Worm (Caenorhabditis elegans): ENCODE results near the gene F56C9.8.
A peak's percentile ranks its signal among the peaks of the same experiment; 100 is the strongest.

The F56C9.8 gene

DNA sequence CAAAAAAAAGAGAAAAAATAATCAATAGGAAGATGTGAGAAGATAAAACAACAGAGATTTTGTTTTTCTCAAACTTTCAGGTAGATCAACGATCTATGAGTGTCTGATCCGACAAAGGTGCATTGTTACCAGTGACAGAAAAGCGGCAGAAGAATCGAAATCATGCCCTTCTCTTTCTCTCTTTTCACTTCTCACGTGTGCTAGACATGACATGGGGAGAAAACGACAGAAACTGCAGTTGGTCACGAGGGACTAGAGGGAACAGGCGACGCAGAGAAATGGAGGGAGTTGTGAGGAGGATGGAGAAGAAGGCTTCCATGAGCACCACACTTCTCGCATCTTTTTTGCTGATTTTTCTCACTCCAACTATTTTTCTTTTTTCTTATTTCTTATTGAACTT lies 15.9 kb upstream of the F56C9.8 start, which contains the start of gene F56C9.10 (continued):
- no peak for TF ChIP-seq ceh-32 (tag; optimal IDR thresholded peaks at IDR 0.05; ENCODE audit: poor library complexity)
- 0 out of 2 replicates have a peak, but pooled peaks have one; percentile 30 for TF ChIP-seq Y105C5A.15 (GFP tag; IDR thresholded peaks at IDR 0.05)
- TF ChIP-seq lin-13 (GFP tag; optimal IDR thresholded peaks at IDR 0.05) = peak; percentile 35
- no peak for TF ChIP-seq ZK337.2 (GFP tag; IDR thresholded peaks at IDR 0.05)
- no peak for TF ChIP-seq ceh-28 (tag; optimal IDR thresholded peaks at IDR 0.05)
- no peak for TF ChIP-seq nhr-41 (GFP tag; IDR thresholded peaks at IDR 0.05)
- no peak for TF ChIP-seq D1046.2 (GFP tag; IDR thresholded peaks at IDR 0.05)
- TF ChIP-seq T26A8.4 (GFP tag; IDR thresholded peaks at IDR 0.05) = peak; percentile 73
- no peak for TF ChIP-seq duxl-1 (tag; optimal IDR thresholded peaks at IDR 0.05; ENCODE audit: poor library complexity)
- peak in 1 of 2 experiments; percentile 100 for TF ChIP-seq unc-62 (GFP tag; optimal IDR thresholded peaks at IDR 0.05 in 1 of 2)
- TF ChIP-seq unc-62 (tag; optimal IDR thresholded peaks at IDR 0.05) = no peak
- no peak for TF ChIP-seq madf-9 (GFP tag; conservative IDR thresholded peaks at IDR 0.05)
- TF ChIP-seq skn-1 (tag; optimal IDR thresholded peaks at IDR 0.05) = no peak
- peak; percentile 85 for TF ChIP-seq mdt-29 (GFP tag; IDR thresholded peaks at IDR 0.05)
- no peak for TF ChIP-seq nhr-237 (tag; optimal IDR thresholded peaks at IDR 0.05)
- 0 out of 2 replicates have a peak, but pooled peaks have one; percentile 5 for TF ChIP-seq egl-43 (GFP tag; IDR thresholded peaks at IDR 0.05)
- TF ChIP-seq Y48G9A.11 (GFP tag; IDR thresholded peaks at IDR 0.05) = no peak
- peak; percentile 94 for TF ChIP-seq mxl-3 (GFP tag; optimal IDR thresholded peaks at IDR 0.05)
- TF ChIP-seq mep-1 (tag; optimal IDR thresholded peaks at IDR 0.05) = peak; percentile 95
- TF ChIP-seq lin-29 (GFP tag; IDR thresholded peaks at IDR 0.05) = peak; percentile 45; the same call in 1 of the 2 replicates
- TF ChIP-seq spr-1 (tag; optimal IDR thresholded peaks at IDR 0.05) = peak; percentile 47
- no peak for TF ChIP-seq unc-130 (GFP tag; optimal IDR thresholded peaks at IDR 0.05)
- TF ChIP-seq lin-39 (tag; optimal IDR thresholded peaks at IDR 0.05) = no peak
- TF ChIP-seq F37D6.2 (tag; optimal IDR thresholded peaks at IDR 0.05) = peak; percentile 7
- TF ChIP-seq F10B5.3 (tag; optimal IDR thresholded peaks at IDR 0.05) = no peak
- TF ChIP-seq hlh-30 (tag; optimal IDR thresholded peaks at IDR 0.05; ENCODE audit: insufficient read depth) = peak; percentile 100
- TF ChIP-seq lsy-2 (tag; optimal IDR thresholded peaks at IDR 0.05) = peak; percentile 77 to 89
- TF ChIP-seq ceh-20 (GFP tag; IDR thresholded peaks at IDR 0.05) = peak; percentile 82
- TF ChIP-seq T20F7.1 (GFP tag; optimal IDR thresholded peaks at IDR 0.05) = peak; percentile 81
- no peak for TF ChIP-seq vab-7 (GFP tag; IDR thresholded peaks at IDR 0.05)
- TF ChIP-seq egl-27 (tag; optimal IDR thresholded peaks at IDR 0.05) = no peak
- TF ChIP-seq ctbp-1 (GFP tag; IDR thresholded peaks at IDR 0.05) = no peak; the same call in none of the 2 replicates
- TF ChIP-seq tag-97 (GFP tag; IDR thresholded peaks at IDR 0.05) = no peak
- TF ChIP-seq daf-12 (tag; optimal IDR thresholded peaks at IDR 0.05) = no peak
- no peak for TF ChIP-seq aly-2 (tag; optimal IDR thresholded peaks at IDR 0.05)
- peak; percentile 89 for TF ChIP-seq cey-2 (tag; optimal IDR thresholded peaks at IDR 0.05; ENCODE audit: borderline replicate concordance, insufficient read depth)
- no peak for TF ChIP-seq unc-39 (tag; optimal IDR thresholded peaks at IDR 0.05)
- no peak for TF ChIP-seq php-3 (GFP tag; IDR thresholded peaks at IDR 0.05)
- TF ChIP-seq mxl-2 (GFP tag; conservative IDR thresholded peaks at IDR 0.05) = 0 out of 2 replicates have a peak, but pooled peaks have one; percentile 18
- peak; percentile 90 for TF ChIP-seq nhr-28 (tag; optimal IDR thresholded peaks at IDR 0.05)
- peak; percentile 63 for TF ChIP-seq gei-8 (GFP tag; optimal IDR thresholded peaks at IDR 0.05)
- 0 out of 2 replicates have a peak, but pooled peaks have one; percentile 36 for TF ChIP-seq lin-1 (GFP tag; IDR thresholded peaks at IDR 0.05)
- TF ChIP-seq nhr-77 (tag; optimal IDR thresholded peaks at IDR 0.05) = peak; percentile 83
- no peak for TF ChIP-seq lim-7 (GFP tag; IDR thresholded peaks at IDR 0.05)
- TF ChIP-seq sdz-12 (GFP tag; optimal IDR thresholded peaks at IDR 0.05) = no peak
- no peak for TF ChIP-seq ceh-82 (tag; optimal IDR thresholded peaks at IDR 0.05)
- TF ChIP-seq nhr-10 (tag; optimal IDR thresholded peaks at IDR 0.05) = no peak
- TF ChIP-seq nhr-76 (tag; optimal IDR thresholded peaks at IDR 0.05) = peak; percentile 9
- no peak for TF ChIP-seq attf-4 (tag; optimal IDR thresholded peaks at IDR 0.05)
- no peak for TF ChIP-seq dmd-8 (GFP tag; IDR thresholded peaks at IDR 0.05)
- TF ChIP-seq zip-11 (GFP tag; IDR thresholded peaks at IDR 0.05) = no peak
- TF ChIP-seq ceh-44 (GFP tag; IDR thresholded peaks at IDR 0.05) = no peak
